Worm (Caenorhabditis elegans) whole organism, L4/young adult: ENCODE data around the gene Y66H1A.5.

ENCODE experiments used
- W03F9.2 ChIP-seq: fragments of 150-350 bp; optimal IDR thresholded peaks from 2 replicates; lab custom pipeline; 2014; ENCODE audit warnings: missing biosample characterization, missing genetic modification characterization
- dao-5 ChIP-seq: sonication (generic microtip); optimal IDR thresholded peaks from 2 replicates; lab custom pipeline; 2016; ENCODE audit warnings: missing genotype, missing genetic modification characterization, moderate library complexity, missing compliant biosample characterization
- him-1 ChIP-seq: sonication (generic microtip); optimal IDR thresholded peaks from 2 replicates; lab custom pipeline; 2016; ENCODE audit warnings: missing genotype, missing genetic modification reagents, missing genetic modification characterization, missing compliant biosample characterization

ce11 chrIV:378367-378766, 50.6 kb downstream of the Y66H1A.5 start:
- no peak for TF ChIP-seq dao-5
- no peak for TF ChIP-seq W03F9.2
- no peak for TF ChIP-seq him-1
